Fruit fly (Drosophila melanogaster): ENCODE measurements around the gene Cyp305a1.

The Cyp305a1 gene

dm6 chr3L:19817807-19818531 is 4.8 kb upstream of the Cyp305a1 start, which contains the start of the genes Fibp and Deaf1 (continued):
- peak; percentile 53; the same call in 2 of the 3 replicates for TF ChIP-seq zfh1 (GFP tag; IDR thresholded peaks at IDR 0.05)
- no peak for TF ChIP-seq kah (GFP tag; optimal IDR thresholded peaks at IDR 0.05)
- TF ChIP-seq Jarid2 (GFP tag; optimal IDR thresholded peaks at IDR 0.05), result peak; percentile 32
- peak; percentile 45; the same call in 1 of the 2 replicates for TF ChIP-seq Atf6 (GFP tag; IDR thresholded peaks at IDR 0.05)
- TF ChIP-seq Dbx (GFP tag; IDR thresholded peaks at IDR 0.05), result peak; percentile 87
- TF ChIP-seq insv (GFP tag; optimal IDR thresholded peaks at IDR 0.05), result peak; percentile 45 to 95
- TF ChIP-seq Deaf1 (tag; optimal IDR thresholded peaks at IDR 0.05), result peak; percentile 70
- TF ChIP-seq Hmx (GFP tag; optimal IDR thresholded peaks at IDR 0.05), result peak; percentile 64
- no peak for TF ChIP-seq Hey (tag; optimal IDR thresholded peaks at IDR 0.05)
- TF ChIP-seq CG12155 (GFP tag; optimal IDR thresholded peaks at IDR 0.05), result peak; percentile 86
- peak; percentile 70 for TF ChIP-seq Dek (tag; optimal IDR thresholded peaks at IDR 0.05)
- TF ChIP-seq CkIIα-i1 (GFP tag; IDR thresholded peaks at IDR 0.05), result no peak
- peak; percentile 67 for TF ChIP-seq trem (tag; optimal IDR thresholded peaks at IDR 0.05)
- TF ChIP-seq CG18619 (GFP tag; optimal IDR thresholded peaks at IDR 0.05), result peak; percentile 61
- TF ChIP-seq CG34422 (GFP tag; IDR thresholded peaks at IDR 0.05), result peak; percentile 65; the same call in 2 of the 3 replicates
- TF ChIP-seq B-H1 (GFP tag; IDR thresholded peaks at IDR 0.05), result no peak; the same call in 1 of the 3 replicates
- TF ChIP-seq nmo (GFP tag; optimal IDR thresholded peaks at IDR 0.05), result peak; percentile 89
- peak; percentile 58 for TF ChIP-seq CG17186 (GFP tag; optimal IDR thresholded peaks at IDR 0.05)
- peak; percentile 30 for TF ChIP-seq sd (tag; optimal IDR thresholded peaks at IDR 0.05)
- peak; percentile 16 for TF ChIP-seq CG6683 (GFP tag; optimal IDR thresholded peaks at IDR 0.05)
- peak; percentile 99 for TF ChIP-seq CG6791 (GFP tag; IDR thresholded peaks at IDR 0.05; ENCODE audit: partially characterized antibody)
- peak; percentile 85 for TF ChIP-seq phol (tag; optimal IDR thresholded peaks at IDR 0.05)
- TF ChIP-seq HLH54F (GFP tag; optimal IDR thresholded peaks at IDR 0.05), result peak; percentile 88
- TF ChIP-seq Ssrp (tag; optimal IDR thresholded peaks at IDR 0.05), result peak; percentile 78
- no peak for TF ChIP-seq stc (GFP tag; IDR thresholded peaks at IDR 0.05)
- TF ChIP-seq ewg (GFP tag; optimal IDR thresholded peaks at IDR 0.05), result peak; percentile 99
- no peak for TF ChIP-seq danr (GFP tag; IDR thresholded peaks at IDR 0.05)
- peak; percentile 62 for TF ChIP-seq grn (GFP tag; optimal IDR thresholded peaks at IDR 0.05)
- peak; percentile 58; the same call in 1 of the 2 replicates for TF ChIP-seq CG11247 (GFP tag; IDR thresholded peaks at IDR 0.05)
- no peak for TF ChIP-seq prd (optimal IDR thresholded peaks at IDR 0.05)
- TF ChIP-seq prd (GFP tag; IDR thresholded peaks at IDR 0.05), result peak; percentile 70
- peak; percentile 69 for TF ChIP-seq nerfin-1 (tag; optimal IDR thresholded peaks at IDR 0.05)
- TF ChIP-seq CG1024 (GFP tag; IDR thresholded peaks at IDR 0.05), result no peak
- peak; percentile 72 for TF ChIP-seq Ets97D (GFP tag; optimal IDR thresholded peaks at IDR 0.05)
- TF ChIP-seq oc (tag; optimal IDR thresholded peaks at IDR 0.05), result no peak
- peak; percentile 51 for TF ChIP-seq slp2 (GFP tag; optimal IDR thresholded peaks at IDR 0.05)
- TF ChIP-seq odd (GFP tag; optimal IDR thresholded peaks at IDR 0.05), result no peak
- peak; percentile 72 for TF ChIP-seq ems (GFP tag; optimal IDR thresholded peaks at IDR 0.05)
- TF ChIP-seq Blimp-1 (GFP tag; optimal IDR thresholded peaks at IDR 0.05), result peak; percentile 53
- peak; percentile 79 for TF ChIP-seq Atf3 (GFP tag; optimal IDR thresholded peaks at IDR 0.05)
- peak; percentile 74 for TF ChIP-seq Fer3 (tag; optimal IDR thresholded peaks at IDR 0.05)
- no peak for TF ChIP-seq sens-2 (GFP tag; IDR thresholded peaks at IDR 0.05)
- TF ChIP-seq CG10431 (GFP tag; optimal IDR thresholded peaks at IDR 0.05), result peak; percentile 32
- TF ChIP-seq her (GFP tag; optimal IDR thresholded peaks at IDR 0.05), result peak; percentile 46
- TF ChIP-seq sisA (GFP tag; IDR thresholded peaks at IDR 0.05), result peak; percentile 71
- TF ChIP-seq mld (GFP tag; IDR thresholded peaks at IDR 0.05; ENCODE audit: partially characterized antibody), result peak; percentile 97
- peak; percentile 11 for TF ChIP-seq CG6654 (GFP tag; optimal IDR thresholded peaks at IDR 0.05)
- 0 out of 2 replicates have a peak, but pooled peaks have one; percentile 6 for TF ChIP-seq Gsc (GFP tag; IDR thresholded peaks at IDR 0.05)
- TF ChIP-seq CG5245 (GFP tag; optimal IDR thresholded peaks at IDR 0.05), result peak; percentile 27
- TF ChIP-seq btn (GFP tag; optimal IDR thresholded peaks at IDR 0.05), result no peak
